Fruit fly (Drosophila melanogaster) S2 (cell line): ENCODE results near the gene GluClalpha.

Experiments used
- CG8478 ChIP-seq: fragments of >200 bp; optimal IDR thresholded peaks from 2 replicates; lab custom pipeline; 2018
- CTCF ChIP-seq, 2 experiments: fragments of >200 bp; optimal IDR thresholded peaks; 2 replicates each; lab custom pipeline; 2018

Gene GluClalpha

dm6 chr3R:19788770-19789169 is 58.3 kb downstream of the GluClalpha start:
- TF ChIP-seq CTCF (optimal IDR thresholded peaks at IDR 0.05; lab: Kevin White, UChicago) (no peak), CG8478 (lab: Kevin White, UChicago) (no peak)

- TF ChIP-seq CG8478 (lab: Kevin White, UChicago) (no peak), CTCF (optimal IDR thresholded peaks at IDR 0.05; lab: Kevin White, UChicago) (no peak)
These were observed 59.6 kb downstream of the GluClalpha start for dm6 chr3R:19789942-19790774.

- TF ChIP-seq CG8478 (lab: Kevin White, UChicago) (no peak), CTCF (optimal IDR thresholded peaks at IDR 0.05; lab: Kevin White, UChicago) (no peak)
These were observed 60.5 kb downstream of the GluClalpha start for dm6 chr3R:19790805-19791572.

- no peak for TF ChIP-seq CG8478 (lab: Kevin White, UChicago)
- TF ChIP-seq CTCF (optimal IDR thresholded peaks at IDR 0.05; lab: Kevin White, UChicago): no peak
These were observed 62.2 kb downstream of the GluClalpha start for dm6 chr3R:19792697-19793096.

dm6 chr3R:19793661-19794060 is 63.1 kb downstream of the GluClalpha start:
- TF ChIP-seq CG8478 (lab: Kevin White, UChicago) (no peak), CTCF (optimal IDR thresholded peaks at IDR 0.05; lab: Kevin White, UChicago) (no peak)

dm6 chr3R:19795332-19795731 is 64.8 kb downstream of the GluClalpha start:
- no peak for TF ChIP-seq CTCF (optimal IDR thresholded peaks at IDR 0.05; lab: Kevin White, UChicago)
- TF ChIP-seq CG8478 (lab: Kevin White, UChicago): no peak

- TF ChIP-seq CG8478 (lab: Kevin White, UChicago) (no peak), CTCF (optimal IDR thresholded peaks at IDR 0.05; lab: Kevin White, UChicago) (no peak)
These were observed 66.3 kb downstream of the GluClalpha start for dm6 chr3R:19796835-19797234.

DNA sequence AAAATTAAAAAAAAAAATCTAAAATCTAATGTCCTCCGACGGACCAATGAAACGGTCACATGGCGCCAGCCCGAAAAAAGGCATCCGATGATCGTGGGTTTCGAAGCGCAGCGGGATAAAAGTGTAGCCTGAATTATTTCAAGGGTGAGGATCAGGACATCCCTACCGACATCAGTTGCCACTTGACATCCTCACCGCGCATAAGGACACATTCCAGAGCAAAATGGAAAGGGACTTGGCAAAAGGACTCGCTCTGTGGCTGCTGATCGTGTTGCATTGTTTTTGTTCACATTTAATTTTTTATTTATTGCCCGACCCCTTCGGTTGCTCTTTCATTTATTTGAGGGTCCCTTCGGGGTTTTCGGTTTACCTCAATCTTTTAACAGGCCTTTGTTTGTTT is 69.1 kb downstream of the GluClalpha start:
- TF ChIP-seq CTCF (optimal IDR thresholded peaks at IDR 0.05; lab: Kevin White, UChicago): no peak
- TF ChIP-seq CG8478 (lab: Kevin White, UChicago): no peak

dm6 chr3R:19801752-19802151 is 71.2 kb downstream of the GluClalpha start:
- TF ChIP-seq CG8478 (lab: Kevin White, UChicago): no peak

dm6 chr3R:19802508-19802907 is 72.0 kb downstream of the GluClalpha start:
- no peak for TF ChIP-seq CG8478 (lab: Kevin White, UChicago)
- TF ChIP-seq CTCF (optimal IDR thresholded peaks at IDR 0.05; lab: Kevin White, UChicago): no peak

DNA sequence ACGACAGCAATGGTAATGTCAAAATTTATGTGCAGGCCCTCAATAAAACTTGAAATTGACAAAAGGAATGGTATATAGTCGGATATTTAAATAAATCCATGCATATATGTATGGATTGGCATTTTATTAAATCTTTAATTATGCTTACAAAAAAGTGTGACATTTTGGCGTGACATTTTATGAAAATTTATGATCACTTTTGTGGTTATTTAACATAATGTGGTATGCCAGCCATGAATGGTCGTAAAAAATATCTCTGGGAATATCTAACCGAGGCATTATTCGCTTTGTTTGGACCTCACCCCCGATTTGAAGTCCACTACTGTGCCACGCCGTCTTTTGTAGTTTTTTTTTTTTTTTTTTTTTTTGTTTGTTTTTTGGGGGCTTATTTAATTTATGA is 73.0 kb downstream of the GluClalpha start:
- no peak for TF ChIP-seq CG8478 (lab: Kevin White, UChicago)
- no peak for TF ChIP-seq CTCF (optimal IDR thresholded peaks at IDR 0.05; lab: Kevin White, UChicago)

DNA sequence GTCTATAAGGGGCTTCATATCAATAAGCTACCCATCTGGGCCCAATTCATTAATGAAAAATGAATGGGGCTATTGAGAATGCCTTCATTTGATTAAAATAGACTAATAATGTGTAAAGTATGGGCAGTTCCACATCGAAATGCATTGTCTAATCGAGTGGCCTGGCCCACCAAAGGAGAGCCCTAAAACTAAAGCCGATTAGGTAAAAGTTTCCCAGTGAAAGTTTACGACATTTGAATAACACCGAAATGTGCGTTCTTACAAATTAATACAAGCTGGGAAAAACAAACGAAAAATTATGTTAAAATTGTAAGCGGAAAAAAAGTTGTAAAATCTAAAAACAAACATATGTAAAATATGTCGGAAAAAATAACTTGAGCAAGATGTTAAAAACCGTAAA is 74.4 kb downstream of the GluClalpha start:
- TF ChIP-seq CTCF (optimal IDR thresholded peaks at IDR 0.05; lab: Kevin White, UChicago): no peak
- no peak for TF ChIP-seq CG8478 (lab: Kevin White, UChicago)

DNA sequence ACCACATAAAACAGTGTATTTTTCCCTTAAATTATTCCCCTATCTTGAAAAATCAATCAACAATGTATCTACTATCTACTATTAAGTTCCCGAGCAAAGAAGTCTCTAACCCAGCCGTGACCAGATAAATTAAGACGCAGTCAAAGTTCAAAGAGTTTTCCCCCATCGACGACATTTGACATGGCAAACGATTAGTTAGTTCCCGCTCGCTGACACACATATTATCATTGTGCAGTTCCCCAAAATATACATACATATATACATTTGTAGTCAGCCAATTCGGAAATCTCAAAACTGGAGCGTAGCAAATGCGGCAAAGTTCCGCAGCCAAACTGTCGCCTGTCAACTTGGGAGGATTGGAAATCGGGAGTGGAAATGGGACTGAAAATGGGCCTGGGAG is 76.6 kb downstream of the GluClalpha start:
- TF ChIP-seq CG8478 (lab: Kevin White, UChicago) (no peak), CTCF (optimal IDR thresholded peaks at IDR 0.05; lab: Kevin White, UChicago) (no peak)

- no peak for TF ChIP-seq CG8478 (lab: Kevin White, UChicago)
- no peak for TF ChIP-seq CTCF (optimal IDR thresholded peaks at IDR 0.05; lab: Kevin White, UChicago)
These were observed 77.4 kb downstream of the GluClalpha start for dm6 chr3R:19807745-19808429.

dm6 chr3R:19808430-19808756 is 77.9 kb downstream of the GluClalpha start:
- TF ChIP-seq CG8478 (lab: Kevin White, UChicago) (no peak), CTCF (optimal IDR thresholded peaks at IDR 0.05; lab: Kevin White, UChicago) (no peak)
